Fruit fly (Drosophila melanogaster) whole organism, adult: ENCODE measurements around the gene CG14915.

ENCODE experiments used
- CG11617 ChIP-seq: fragments of 200-800 bp; sonication (Bioruptor generic); optimal IDR thresholded peaks from 2 replicates; lab custom pipeline; 2017; ENCODE audit warnings: mild to moderate bottlenecking, missing biosample characterization, missing genetic modification reagents, missing genetic modification characterization
- CG12768 ChIP-seq: fragments of 200-800 bp; sonication (Bioruptor generic); optimal IDR thresholded peaks from 2 replicates; lab custom pipeline; 2017; ENCODE audit warnings: missing biosample characterization, missing genetic modification characterization, mild to moderate bottlenecking, moderate library complexity, missing genetic modification reagents
- CG14711 ChIP-seq: fragments of 200-800 bp; sonication (Bioruptor generic); optimal IDR thresholded peaks from 2 replicates; lab custom pipeline; 2018; ENCODE audit warnings: missing biosample characterization, mild to moderate bottlenecking, missing genetic modification characterization, moderate library complexity
- CG1620 ChIP-seq: fragments of 200-800 bp; sonication (Bioruptor generic); optimal IDR thresholded peaks from 2 replicates; lab custom pipeline; 2016; ENCODE audit warnings: missing biosample characterization, missing genetic modification characterization
- CG33017 ChIP-seq: fragments of 200-800 bp; sonication (Bioruptor generic); optimal IDR thresholded peaks from 2 replicates; lab custom pipeline; 2018; ENCODE audit warnings: missing biosample characterization, mild to moderate bottlenecking, missing genetic modification characterization, moderate library complexity
- CG5204 ChIP-seq: fragments of 200-800 bp; sonication (Bioruptor generic); optimal IDR thresholded peaks from 2 replicates; lab custom pipeline; 2016; ENCODE audit warnings: missing biosample characterization, missing genetic modification characterization
- CG7045 ChIP-seq: fragments of 200-800 bp; sonication (Bioruptor generic); optimal IDR thresholded peaks from 2 replicates; lab custom pipeline; 2017; ENCODE audit warnings: missing biosample characterization, mild to moderate bottlenecking, missing genetic modification characterization
- CG7101 ChIP-seq: fragments of 200-800 bp; sonication (Bioruptor generic); optimal IDR thresholded peaks from 2 replicates; lab custom pipeline; 2018; ENCODE audit warnings: missing biosample characterization, mild to moderate bottlenecking, missing genetic modification characterization, moderate library complexity
- Clk ChIP-seq: fragments of 200-800 bp; sonication (Bioruptor generic); optimal IDR thresholded peaks from 2 replicates; lab custom pipeline; 2017; ENCODE audit warnings: missing biosample characterization, missing genetic modification characterization
- Crg-1 ChIP-seq: fragments of 200-800 bp; sonication (Bioruptor generic); optimal IDR thresholded peaks from 2 replicates; lab custom pipeline; 2016; ENCODE audit warnings: missing biosample characterization, missing genetic modification characterization
- Hr96 ChIP-seq: fragments of 200-800 bp; sonication (Bioruptor generic); optimal IDR thresholded peaks from 2 replicates; lab custom pipeline; 2016; ENCODE audit warnings: missing biosample characterization, missing genetic modification characterization
- Mnt ChIP-seq: fragments of 200-800 bp; sonication (Bioruptor generic); optimal IDR thresholded peaks from 2 replicates; lab custom pipeline; 2016; ENCODE audit warnings: missing biosample characterization, mild to moderate bottlenecking, missing genetic modification characterization
- bab1 ChIP-seq: fragments of 200-800 bp; sonication (Bioruptor generic); optimal IDR thresholded peaks from 3 replicates; lab custom pipeline; 2019; ENCODE audit warnings: missing biosample characterization, mild to moderate bottlenecking, missing genetic modification characterization, moderate library complexity
- cic ChIP-seq: fragments of 200-800 bp; sonication (Bioruptor generic); optimal IDR thresholded peaks from 2 replicates; lab custom pipeline; 2017; ENCODE audit warnings: missing biosample characterization, mild to moderate bottlenecking, missing genetic modification characterization, moderate library complexity
- cnc ChIP-seq, 2 experiments: fragments of >200 bp; optimal IDR thresholded peaks; 2 replicates each; lab custom pipeline; 2017
- kay ChIP-seq: fragments of 200-800 bp; sonication (Bioruptor generic); peaks from one replicate; lab custom pipeline; 2016; ENCODE audit warnings: missing biosample characterization, missing genetic modification characterization, borderline replicate concordance
- ovo ChIP-seq: fragments of 200-800 bp; sonication (Bioruptor generic); optimal IDR thresholded peaks from 2 replicates; lab custom pipeline; 2016; ENCODE audit warnings: missing biosample characterization, missing genetic modification characterization
- pad ChIP-seq: fragments of 200-800 bp; sonication (Bioruptor generic); optimal IDR thresholded peaks from 3 replicates; lab custom pipeline; 2017; ENCODE audit warnings: missing biosample characterization, missing genetic modification characterization, mild to moderate bottlenecking, moderate library complexity, missing genetic modification reagents
- tj ChIP-seq: fragments of 200-800 bp; sonication (Bioruptor generic); optimal IDR thresholded peaks from 3 replicates; lab custom pipeline; 2017; ENCODE audit warnings: missing biosample characterization, mild to moderate bottlenecking, missing genetic modification characterization, moderate library complexity
- toe ChIP-seq: fragments of 200-800 bp; sonication (Bioruptor generic); optimal IDR thresholded peaks from 2 replicates; lab custom pipeline; 2016; ENCODE audit warnings: missing biosample characterization, missing genetic modification characterization

The CG14915 gene

DNA sequence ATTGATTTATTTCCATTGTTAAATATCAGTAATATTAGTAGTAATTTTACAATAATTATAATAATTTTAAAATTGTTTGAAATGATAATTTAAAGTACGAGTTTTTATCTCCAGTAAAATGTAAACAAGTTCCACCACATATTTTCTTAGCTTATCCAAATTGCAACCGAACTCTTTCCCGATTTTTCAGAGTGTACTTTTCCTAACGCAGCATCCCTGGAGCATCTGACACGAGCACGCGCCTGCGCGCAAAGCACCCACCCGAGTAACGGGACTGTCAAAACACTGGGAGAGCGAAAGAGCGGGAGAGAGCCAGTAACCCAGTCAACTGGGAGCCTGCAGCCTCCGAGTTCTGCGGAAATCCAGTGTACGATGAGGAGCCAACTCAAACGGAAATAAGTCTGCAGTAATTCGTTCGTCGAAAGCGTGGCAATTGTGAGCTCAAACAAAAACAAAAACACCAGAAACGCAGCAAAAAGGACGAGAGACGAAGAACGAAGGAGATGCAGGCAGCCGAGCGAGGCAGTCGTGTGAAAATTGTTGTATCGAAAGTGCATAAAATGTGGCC, 15.6 kb downstream of the CG14915 start, which contains the start of gene CG16854:
Gene CG16854 (plus strand): TSS at position 365 of the 568 bp plus-strand sequence.
- no peak for TF ChIP-seq CG12768 (GFP tag; lab: Kevin White, UChicago)
- TF ChIP-seq toe (GFP tag; lab: Kevin White, UChicago): no peak
- TF ChIP-seq kay (GFP tag; lab: Kevin White, UChicago): no peak
- TF ChIP-seq cnc (optimal IDR thresholded peaks at IDR 0.05; lab: Kevin White, UChicago): no peak
- no peak for TF ChIP-seq bab1 (GFP tag; lab: Kevin White, UChicago)
- no peak for TF ChIP-seq ovo (GFP tag; lab: Kevin White, UChicago)
- TF ChIP-seq Crg-1 (GFP tag; lab: Kevin White, UChicago): no peak
- TF ChIP-seq CG11617 (GFP tag; lab: Kevin White, UChicago): no peak
- TF ChIP-seq pad: no peak
- TF ChIP-seq cic (GFP tag; lab: Kevin White, UChicago): no peak
- TF ChIP-seq tj: no peak
- no peak for TF ChIP-seq Clk (GFP tag; lab: Kevin White, UChicago)
- no peak for TF ChIP-seq Hr96 (GFP tag; lab: Kevin White, UChicago)
- TF ChIP-seq CG7101 (tag; lab: Kevin White, UChicago): no peak
- TF ChIP-seq CG14711 (tag; lab: Kevin White, UChicago): no peak

DNA sequence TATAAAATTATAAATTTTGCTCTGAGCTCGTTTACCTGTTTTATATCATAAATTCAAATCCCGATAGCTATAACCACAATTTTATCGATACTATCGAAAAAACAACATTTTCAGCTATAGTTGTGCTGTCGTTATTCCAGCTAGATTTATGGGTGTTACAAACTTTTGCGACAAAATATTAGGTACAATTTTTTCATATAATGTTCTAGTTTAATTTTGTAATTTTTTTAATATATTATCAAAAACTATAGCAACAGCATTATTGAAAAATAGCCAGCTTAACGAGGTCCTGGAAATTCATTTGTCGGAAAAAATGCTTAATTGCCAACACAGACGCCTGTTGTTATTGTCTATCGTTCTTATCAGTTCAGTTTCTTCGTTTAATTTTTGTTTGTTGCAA, 20.3 kb downstream of the CG14915 start, which contains the start of gene Wdr59:
Gene Wdr59 (plus strand): TSS at position 334 of the 400 bp plus-strand sequence.
- TF ChIP-seq CG33017 (tag; lab: Kevin White, UChicago) (peak; percentile 32), CG1620 (GFP tag; lab: Kevin White, UChicago) (peak; percentile 23), bab1 (GFP tag; lab: Kevin White, UChicago) (peak; percentile 64), pad (no peak), CG7045 (GFP tag; lab: Kevin White, UChicago) (peak; percentile 4), Clk (GFP tag; lab: Kevin White, UChicago) (no peak), CG14711 (tag; lab: Kevin White, UChicago) (peak; percentile 59), CG11617 (GFP tag; lab: Kevin White, UChicago) (peak; percentile 33), Hr96 (GFP tag; lab: Kevin White, UChicago) (no peak), CG5204 (peak; percentile 54), cic (GFP tag; lab: Kevin White, UChicago) (no peak), tj (peak; percentile 9), ovo (GFP tag; lab: Kevin White, UChicago) (no peak), CG12768 (GFP tag; lab: Kevin White, UChicago) (no peak), toe (GFP tag; lab: Kevin White, UChicago) (no peak), Mnt (GFP tag; lab: Kevin White, UChicago) (peak; percentile 26), cnc (optimal IDR thresholded peaks at IDR 0.05; lab: Kevin White, UChicago) (no peak), CG7101 (tag; lab: Kevin White, UChicago) (peak; percentile 40), kay (GFP tag; lab: Kevin White, UChicago) (no peak), Crg-1 (GFP tag; lab: Kevin White, UChicago) (peak; percentile 25)

DNA sequence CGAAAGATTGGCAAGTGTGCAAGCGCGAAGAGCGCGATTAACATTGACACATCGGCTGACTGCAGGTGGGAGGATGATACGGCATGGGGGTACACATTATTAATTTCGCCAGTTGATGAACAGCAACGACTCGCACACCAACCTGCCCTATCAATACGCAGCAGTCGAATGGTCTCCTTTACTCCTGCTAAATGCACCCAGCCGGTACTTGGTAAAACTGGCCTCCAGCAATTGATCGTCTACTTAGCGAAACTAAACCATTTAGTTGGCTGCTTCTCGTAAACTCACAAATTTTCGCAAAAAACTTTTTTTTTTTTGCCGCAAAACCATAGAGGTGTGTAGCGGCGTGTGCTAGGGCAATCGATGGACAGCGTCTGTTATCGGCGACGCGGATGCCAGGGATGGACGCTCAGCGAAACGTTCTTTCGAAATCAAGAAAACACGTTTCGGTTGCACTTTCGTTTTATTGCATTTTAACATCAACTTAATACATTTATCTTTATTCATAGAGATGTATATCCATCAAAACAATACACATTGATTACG, 29.8 kb downstream of the CG14915 start, which contains the start of gene Ge-1:
Gene Ge-1 (minus strand): TSS at position 373 of the 546 bp plus-strand sequence.
- TF ChIP-seq bab1 (GFP tag; lab: Kevin White, UChicago) (peak; percentile 17), ovo (GFP tag; lab: Kevin White, UChicago) (no peak)

DNA sequence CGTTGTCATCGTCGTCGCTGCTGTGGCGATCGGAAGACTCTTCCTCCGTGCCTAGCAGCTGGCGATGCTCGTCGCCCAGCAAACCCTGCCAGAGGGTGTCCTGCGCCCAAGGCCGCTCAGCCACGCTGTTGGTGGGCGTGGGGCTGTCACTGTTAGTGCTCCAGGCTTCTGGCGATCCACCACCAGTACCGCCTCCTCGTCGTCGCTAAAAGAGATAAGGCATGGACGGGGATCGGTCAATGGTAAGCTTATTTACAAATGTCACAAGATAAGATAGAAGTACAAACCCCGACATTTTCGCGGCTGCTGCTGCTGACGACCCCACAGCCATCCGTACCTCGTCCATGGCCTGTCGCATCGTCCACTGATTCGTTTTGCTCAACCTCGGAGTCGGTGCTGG, 34.5 kb downstream of the CG14915 start:
- TF ChIP-seq CG7101 (tag; lab: Kevin White, UChicago): no peak
- TF ChIP-seq kay (GFP tag; lab: Kevin White, UChicago): no peak
- TF ChIP-seq CG12768 (GFP tag; lab: Kevin White, UChicago): no peak
- no peak for TF ChIP-seq tj
- no peak for TF ChIP-seq CG1620 (GFP tag; lab: Kevin White, UChicago)
- no peak for TF ChIP-seq bab1 (GFP tag; lab: Kevin White, UChicago)
- TF ChIP-seq CG5204: no peak
- no peak for TF ChIP-seq CG14711 (tag; lab: Kevin White, UChicago)
- TF ChIP-seq ovo (GFP tag; lab: Kevin White, UChicago): no peak
- no peak for TF ChIP-seq Hr96 (GFP tag; lab: Kevin White, UChicago)
- no peak for TF ChIP-seq cnc (optimal IDR thresholded peaks at IDR 0.05; lab: Kevin White, UChicago)
- TF ChIP-seq CG11617 (GFP tag; lab: Kevin White, UChicago): no peak
- TF ChIP-seq Clk (GFP tag; lab: Kevin White, UChicago): no peak
- TF ChIP-seq CG7045 (GFP tag; lab: Kevin White, UChicago): no peak
- TF ChIP-seq cic (GFP tag; lab: Kevin White, UChicago): no peak
- no peak for TF ChIP-seq pad
- TF ChIP-seq Crg-1 (GFP tag; lab: Kevin White, UChicago): no peak

DNA sequence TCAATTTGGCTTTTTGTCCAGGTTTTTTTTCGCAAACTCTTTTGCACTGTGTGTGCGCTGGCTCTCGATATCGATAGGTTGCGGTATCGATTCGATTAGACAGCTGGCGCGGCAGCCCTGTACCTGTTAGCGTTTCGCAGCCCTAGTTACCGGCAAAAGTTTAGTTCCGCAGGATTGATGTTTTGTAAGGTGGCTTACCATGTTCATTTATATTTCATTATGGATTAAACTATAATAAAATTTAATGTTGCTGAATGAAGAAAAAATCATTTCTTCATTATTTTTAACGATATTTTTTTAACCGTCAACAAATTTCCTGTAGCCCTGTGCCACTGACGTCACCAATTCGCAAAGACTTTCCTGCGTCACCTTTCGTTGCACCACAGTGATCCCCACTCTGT, 35.7 kb downstream of the CG14915 start, which contains the start of gene Reps:
Gene Reps (minus strand): TSS at position 84 of the 401 bp plus-strand sequence.
- TF ChIP-seq ovo (GFP tag; lab: Kevin White, UChicago): peak; percentile 94
- TF ChIP-seq CG33017 (tag; lab: Kevin White, UChicago): peak; percentile 96
- peak; percentile 87 for TF ChIP-seq tj
- peak; percentile 97 for TF ChIP-seq CG7101 (tag; lab: Kevin White, UChicago)
- peak; percentile 93 for TF ChIP-seq Mnt (GFP tag; lab: Kevin White, UChicago)
- peak; percentile 89 for TF ChIP-seq pad
- peak; percentile 96 for TF ChIP-seq CG11617 (GFP tag; lab: Kevin White, UChicago)
- TF ChIP-seq cic (GFP tag; lab: Kevin White, UChicago): peak; percentile 77
- no peak for TF ChIP-seq kay (GFP tag; lab: Kevin White, UChicago)
- peak; percentile 98 for TF ChIP-seq toe (GFP tag; lab: Kevin White, UChicago)
- TF ChIP-seq CG14711 (tag; lab: Kevin White, UChicago): peak; percentile 95
- TF ChIP-seq Hr96 (GFP tag; lab: Kevin White, UChicago): peak; percentile 97
- TF ChIP-seq CG12768 (GFP tag; lab: Kevin White, UChicago): peak; percentile 98
- peak; percentile 96 for TF ChIP-seq Crg-1 (GFP tag; lab: Kevin White, UChicago)
- TF ChIP-seq Clk (GFP tag; lab: Kevin White, UChicago): peak; percentile 96
- TF ChIP-seq CG1620 (GFP tag; lab: Kevin White, UChicago): peak; percentile 97
- peak; percentile 98 for TF ChIP-seq CG7045 (GFP tag; lab: Kevin White, UChicago)
- TF ChIP-seq CG5204: peak; percentile 98
- TF ChIP-seq cnc (optimal IDR thresholded peaks at IDR 0.05; lab: Kevin White, UChicago): no peak
- TF ChIP-seq bab1 (GFP tag; lab: Kevin White, UChicago): peak; percentile 96
